Fruit fly (Drosophila melanogaster) whole organism, adult: Measurements from ENCODE around the gene CG9444.

Experiments used
- CG11617 ChIP-seq: fragments of 200-800 bp; sonication (Bioruptor generic); optimal IDR thresholded peaks from 2 replicates; lab custom pipeline; 2017; ENCODE audit warnings: mild to moderate bottlenecking, missing biosample characterization, missing genetic modification reagents, missing genetic modification characterization
- CG14711 ChIP-seq: fragments of 200-800 bp; sonication (Bioruptor generic); optimal IDR thresholded peaks from 2 replicates; lab custom pipeline; 2018; ENCODE audit warnings: missing biosample characterization, mild to moderate bottlenecking, missing genetic modification characterization, moderate library complexity
- CG7045 ChIP-seq: fragments of 200-800 bp; sonication (Bioruptor generic); optimal IDR thresholded peaks from 2 replicates; lab custom pipeline; 2017; ENCODE audit warnings: missing biosample characterization, mild to moderate bottlenecking, missing genetic modification characterization
- Crg-1 ChIP-seq: fragments of 200-800 bp; sonication (Bioruptor generic); optimal IDR thresholded peaks from 2 replicates; lab custom pipeline; 2016; ENCODE audit warnings: missing biosample characterization, missing genetic modification characterization
- Hr96 ChIP-seq: fragments of 200-800 bp; sonication (Bioruptor generic); optimal IDR thresholded peaks from 2 replicates; lab custom pipeline; 2016; ENCODE audit warnings: missing biosample characterization, missing genetic modification characterization
- Mnt ChIP-seq: fragments of 200-800 bp; sonication (Bioruptor generic); optimal IDR thresholded peaks from 2 replicates; lab custom pipeline; 2016; ENCODE audit warnings: missing biosample characterization, mild to moderate bottlenecking, missing genetic modification characterization
- bab1 ChIP-seq: fragments of 200-800 bp; sonication (Bioruptor generic); optimal IDR thresholded peaks from 3 replicates; lab custom pipeline; 2019; ENCODE audit warnings: missing biosample characterization, mild to moderate bottlenecking, missing genetic modification characterization, moderate library complexity
- cic ChIP-seq: fragments of 200-800 bp; sonication (Bioruptor generic); optimal IDR thresholded peaks from 2 replicates; lab custom pipeline; 2017; ENCODE audit warnings: missing biosample characterization, mild to moderate bottlenecking, missing genetic modification characterization, moderate library complexity
- kay ChIP-seq: fragments of 200-800 bp; sonication (Bioruptor generic); peaks from one replicate; lab custom pipeline; 2016; ENCODE audit warnings: missing biosample characterization, missing genetic modification characterization, borderline replicate concordance
- tj ChIP-seq: fragments of 200-800 bp; sonication (Bioruptor generic); optimal IDR thresholded peaks from 3 replicates; lab custom pipeline; 2017; ENCODE audit warnings: missing biosample characterization, mild to moderate bottlenecking, missing genetic modification characterization, moderate library complexity

DNA sequence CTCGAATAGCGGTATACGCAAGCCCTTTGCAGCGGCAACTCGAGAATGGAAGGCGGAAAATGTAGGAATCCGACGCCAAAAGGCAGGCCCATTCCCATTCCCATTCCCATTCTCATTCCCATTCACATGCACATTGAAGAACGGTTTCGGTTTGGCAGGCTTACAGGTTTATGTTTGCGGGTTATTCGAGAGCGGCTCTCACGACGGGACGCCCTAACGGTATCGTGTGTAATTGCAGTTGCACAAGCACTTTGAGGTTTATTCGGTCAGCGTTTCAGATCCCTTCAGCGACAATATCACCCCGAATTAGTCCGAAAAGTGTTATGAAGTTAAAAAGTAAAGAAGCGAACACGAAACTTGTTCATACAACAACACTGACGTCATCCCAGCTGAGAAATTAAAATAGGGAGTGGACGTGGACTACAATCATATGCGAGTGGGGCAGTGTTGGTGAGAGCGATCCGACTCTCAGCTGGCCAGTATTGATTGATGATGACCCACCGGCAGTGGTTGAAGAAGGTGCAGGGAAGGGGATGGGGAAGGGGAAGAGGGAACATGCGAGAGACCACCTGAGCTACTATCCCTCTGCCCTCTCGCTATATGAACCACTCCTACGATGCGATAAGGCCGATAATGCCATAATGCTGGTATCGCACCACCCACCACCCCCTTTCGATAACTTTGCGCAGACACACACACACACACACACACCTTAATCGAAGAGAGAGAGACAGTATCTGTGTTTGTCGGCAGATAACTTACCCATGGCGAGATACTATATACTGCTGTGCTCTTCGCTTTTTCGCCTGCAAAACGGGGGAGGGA is 20.3 kb upstream of the CG9444 start:
- TF ChIP-seq CG7045 (GFP tag; lab: Kevin White, UChicago) (peak; percentile 51), CG14711 (tag; lab: Kevin White, UChicago) (no peak), Crg-1 (GFP tag; lab: Kevin White, UChicago) (peak; percentile 46), bab1 (GFP tag; lab: Kevin White, UChicago) (no peak), Hr96 (peak; percentile 37), kay (GFP tag; lab: Kevin White, UChicago) (no peak), tj (GFP tag; lab: Kevin White, UChicago) (peak; percentile 42), CG11617 (no peak), Mnt (peak; percentile 64), cic (peak; percentile 97)
